Worm (Caenorhabditis elegans) whole organism, L1 larva: ENCODE results near the gene mtss-1.

Source experiments
- efl-1 ChIP-seq, 4 experiments: fragments of 150-350 bp; optimal IDR thresholded peaks in 3 of 4; peaks in 1 of 4; 1 replicate in 1 of 4; 2 replicates in 3 of 4; lab custom pipeline; 2014; ENCODE audit warnings: missing biosample characterization in 2 of 4, missing genetic modification characterization in 2 of 4, missing genetic modification reagents in 2 of 4
- lin-35 ChIP-seq, 2 experiments: fragments of 150-350 bp; optimal IDR thresholded peaks; 2 replicates each; lab custom pipeline; 2014; ENCODE audit warnings: missing biosample characterization in 2 of 2, missing genetic modification characterization in 2 of 2, missing genetic modification reagents in 2 of 2
- nhr-237 ChIP-seq: fragments of 150-350 bp; optimal IDR thresholded peaks from 2 replicates; lab custom pipeline; 2014; ENCODE audit warnings: missing biosample characterization, missing genetic modification characterization
- nhr-76 ChIP-seq: sonication (generic microtip); optimal IDR thresholded peaks from 2 replicates; lab custom pipeline; 2017; ENCODE audit warnings: missing biosample characterization, missing genetic modification characterization
- unc-130 ChIP-seq: fragments of 150-350 bp; optimal IDR thresholded peaks from 2 replicates; lab custom pipeline; 2017; ENCODE audit warnings: missing biosample characterization, missing genetic modification characterization, inconsistent platforms
- unc-62 ChIP-seq: fragments of 150-350 bp; optimal IDR thresholded peaks from 2 replicates; lab custom pipeline; 2014; ENCODE audit warnings: missing biosample characterization, missing genetic modification reagents, missing genetic modification characterization
- ztf-11 ChIP-seq, 2 experiments: sonication (generic microtip); optimal IDR thresholded peaks; 2 replicates each; lab custom pipeline; 2016 to 2017; ENCODE audit warnings: missing genetic modification characterization in 2 of 2, missing biosample characterization in 1 of 2, missing compliant biosample characterization in 1 of 2
- ztf-4 ChIP-seq: fragments of 150-350 bp; optimal IDR thresholded peaks from 2 replicates; lab custom pipeline; 2014; ENCODE audit warnings: missing biosample characterization, missing genetic modification characterization

- no peak for TF ChIP-seq nhr-76
- TF ChIP-seq unc-130 (tag; lab: Kevin White, UChicago), result no peak
- TF ChIP-seq ztf-4 (tag; lab: Kevin White, UChicago), result no peak
- no peak for TF ChIP-seq unc-62
- TF ChIP-seq ztf-11 (tag; optimal IDR thresholded peaks at IDR 0.05; lab: Kevin White, UChicago), result no peak
- no peak for TF ChIP-seq efl-1 (optimal IDR thresholded peaks at IDR 0.05; lab: Kevin White, UChicago)
- no peak for TF ChIP-seq efl-1 (GFP tag; optimal IDR thresholded peaks at IDR 0.05 in 1 of 2; lab: Kevin White, UChicago)
- TF ChIP-seq lin-35 (GFP tag; optimal IDR thresholded peaks at IDR 0.05; lab: Kevin White, UChicago), result no peak
- no peak for TF ChIP-seq nhr-237
Observed at ce11 chrIII:8791235-8791634, 23.1 kb downstream of the mtss-1 start, which contains the start of the genes zfp-1 and F54F2.14.
